Worm (Caenorhabditis elegans) whole organism, L3 larva: ENCODE measurements around the gene unc-47.

ENCODE experiments used
- ZK546.5 ChIP-seq: sonication (generic microtip); optimal IDR thresholded peaks from 2 replicates; lab custom pipeline; 2017; ENCODE audit warnings: missing biosample characterization, missing genetic modification characterization
- ama-1 ChIP-seq: fragments of 150-350 bp; optimal IDR thresholded peaks from 2 replicates; lab custom pipeline; 2018
- egl-5 ChIP-seq: fragments of 150-350 bp; optimal IDR thresholded peaks from 2 replicates; lab custom pipeline; 2017; ENCODE audit warnings: missing biosample characterization, missing genetic modification reagents, missing genetic modification characterization, inconsistent platforms
- lin-39 ChIP-seq: fragments of 150-350 bp; optimal IDR thresholded peaks from 2 replicates; lab custom pipeline; 2018; ENCODE audit warnings: missing biosample characterization, missing genetic modification reagents, missing genetic modification characterization
- nhr-12 ChIP-seq: fragments of 150-350 bp; optimal IDR thresholded peaks from 2 replicates; lab custom pipeline; 2014; ENCODE audit warnings: missing biosample characterization, missing genetic modification characterization
- unc-62 ChIP-seq: fragments of 150-350 bp; sonication (generic microtip); optimal IDR thresholded peaks from 4 replicates; lab custom pipeline; 2014; ENCODE audit warnings: missing biosample characterization, missing genetic modification reagents, missing genetic modification characterization

DNA sequence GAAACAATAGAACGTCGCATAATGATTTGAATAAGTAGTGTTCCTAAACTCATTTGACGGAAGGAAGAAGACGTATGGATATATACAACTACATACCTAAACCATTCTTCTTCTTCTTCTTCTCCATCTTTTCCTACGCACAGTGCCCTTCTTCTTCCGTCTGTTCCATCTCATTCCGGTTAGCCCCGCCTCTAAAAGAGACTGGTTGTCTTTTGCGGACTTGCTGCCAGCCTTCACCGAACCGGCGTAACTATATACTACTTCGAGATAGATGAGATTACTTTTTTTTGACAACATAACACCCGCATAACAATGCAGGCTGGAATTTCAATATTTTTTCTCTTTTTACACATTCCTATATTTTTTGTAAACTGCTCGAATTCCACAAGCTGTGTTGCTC, 25.7 kb downstream of the unc-47 start, which contains the start of the genes K08E5.5 and mua-3:
- no peak for TF ChIP-seq lin-39 (tag; lab: Kevin White, UChicago)
- TF ChIP-seq egl-5 (tag; lab: Kevin White, UChicago): no peak
- no peak for TF ChIP-seq nhr-12 (tag; lab: Kevin White, UChicago)
- no peak for TF ChIP-seq unc-62 (GFP tag; lab: Kevin White, UChicago)
- TF ChIP-seq ama-1 (lab: Kevin White, UChicago): no peak
- no peak for TF ChIP-seq ZK546.5 (tag; lab: Kevin White, UChicago)
